Fruit fly (Drosophila melanogaster) Kc167 (cell line): Measurements from ENCODE around the gene Prp4k.

Source experiments
- Myc ChIP-seq: fragments of >200 bp; optimal IDR thresholded peaks from 2 replicates; lab custom pipeline; 2017; ENCODE audit warnings: missing external identifiers
- Sin3A ChIP-seq: fragments of >200 bp; optimal IDR thresholded peaks from 2 replicates; lab custom pipeline; 2018; ENCODE audit warnings: missing external identifiers
- h ChIP-seq: fragments of >200 bp; optimal IDR thresholded peaks from 3 replicates; lab custom pipeline; 2018; ENCODE audit warnings: missing external identifiers
- insv ChIP-seq: fragments of >200 bp; optimal IDR thresholded peaks from 3 replicates; lab custom pipeline; 2018; ENCODE audit warnings: missing external identifiers
- psq ChIP-seq: fragments of >200 bp; optimal IDR thresholded peaks from 2 replicates; lab custom pipeline; 2017; ENCODE audit warnings: missing external identifiers
- ttk ChIP-seq: sonication (Bioruptor generic); optimal IDR thresholded peaks from 2 replicates; lab custom pipeline; 2017; ENCODE audit warnings: missing external identifiers

Gene Prp4k

DNA sequence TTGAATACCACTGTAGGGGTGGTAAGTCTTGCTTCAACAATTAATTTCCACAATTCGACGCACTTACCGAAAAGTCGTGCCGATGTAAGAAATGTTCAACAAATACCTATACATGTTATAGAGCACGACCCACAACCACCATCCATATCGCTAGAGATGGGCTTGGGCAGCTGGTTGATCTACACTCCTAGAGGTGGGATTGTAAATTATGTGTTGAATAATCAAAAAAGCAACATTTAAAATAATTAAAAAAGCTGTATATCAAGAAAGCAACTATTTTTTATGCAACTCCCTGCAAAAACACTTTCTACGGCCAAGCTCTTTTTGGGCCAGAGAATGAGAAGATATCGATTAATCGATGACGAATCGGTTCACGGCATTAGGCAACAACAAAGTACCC, 27.0 kb downstream of the Prp4k start, which contains the start of the genes CG34140, Mkp and Mtch:
CG34140 (minus strand) TSS at position 174 of the 400 bp plus-strand sequence.
Mkp (minus strand) TSS at position 290 of the 400 bp plus-strand sequence.
Mtch (plus strand) TSS at position 376 of the 400 bp plus-strand sequence.
- TF ChIP-seq h (lab: Kevin White, UChicago) = no peak
- TF ChIP-seq Myc (lab: Kevin White, UChicago) = no peak
- TF ChIP-seq Sin3A (lab: Kevin White, UChicago) = no peak
- no peak for TF ChIP-seq insv (lab: Kevin White, UChicago)
- no peak for TF ChIP-seq psq (lab: Kevin White, UChicago)
- no peak for TF ChIP-seq ttk

dm6 chr3L:180262-180543, 31.1 kb downstream of the Prp4k start:
- TF ChIP-seq Sin3A (lab: Kevin White, UChicago) (no peak), psq (lab: Kevin White, UChicago) (no peak), ttk (no peak), h (lab: Kevin White, UChicago) (no peak), insv (lab: Kevin White, UChicago) (no peak), Myc (lab: Kevin White, UChicago) (no peak)

DNA sequence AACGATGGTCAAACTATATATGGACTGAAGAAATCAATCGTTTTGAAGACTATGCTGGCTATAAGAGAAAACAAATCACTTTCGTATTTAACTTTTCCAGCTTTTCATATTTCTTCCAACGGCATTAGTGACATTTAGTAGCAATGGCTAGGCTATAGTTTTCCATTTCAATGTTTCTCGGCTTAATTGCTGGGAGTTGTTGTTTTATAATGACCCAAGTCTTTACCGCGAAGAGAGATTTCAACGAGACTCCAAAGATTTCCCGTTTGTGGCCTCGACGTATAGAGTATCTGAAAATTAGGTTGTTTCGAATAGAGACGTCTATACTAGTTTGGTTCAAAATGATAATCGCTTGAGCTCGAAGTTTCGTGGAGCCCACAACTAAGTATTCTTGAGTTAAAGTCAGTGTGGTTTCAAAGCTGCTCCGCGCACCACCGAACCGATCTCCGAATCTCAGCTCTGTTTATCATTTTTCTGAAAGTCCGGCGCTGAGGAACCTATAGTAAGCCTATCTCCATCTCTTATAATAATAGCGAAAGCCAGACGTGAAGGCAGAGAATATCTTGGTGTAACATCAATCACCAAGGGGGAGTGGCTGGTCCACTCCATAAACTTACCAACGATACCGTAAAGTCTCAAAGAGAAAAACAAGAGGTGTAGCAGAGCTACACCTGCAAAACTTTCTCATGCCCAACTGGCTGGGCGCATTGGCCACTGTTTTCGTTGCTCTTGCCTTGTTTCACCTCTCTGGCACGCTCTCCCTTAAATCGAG, 31.6 kb downstream of the Prp4k start, which contains the start of gene CG13875:
CG13875 (plus strand) TSS at position 434 of the 772 bp plus-strand sequence.
- TF ChIP-seq insv (lab: Kevin White, UChicago) (no peak), h (lab: Kevin White, UChicago) (no peak), psq (lab: Kevin White, UChicago) (no peak), Myc (lab: Kevin White, UChicago) (no peak), ttk (no peak), Sin3A (lab: Kevin White, UChicago) (no peak)

DNA sequence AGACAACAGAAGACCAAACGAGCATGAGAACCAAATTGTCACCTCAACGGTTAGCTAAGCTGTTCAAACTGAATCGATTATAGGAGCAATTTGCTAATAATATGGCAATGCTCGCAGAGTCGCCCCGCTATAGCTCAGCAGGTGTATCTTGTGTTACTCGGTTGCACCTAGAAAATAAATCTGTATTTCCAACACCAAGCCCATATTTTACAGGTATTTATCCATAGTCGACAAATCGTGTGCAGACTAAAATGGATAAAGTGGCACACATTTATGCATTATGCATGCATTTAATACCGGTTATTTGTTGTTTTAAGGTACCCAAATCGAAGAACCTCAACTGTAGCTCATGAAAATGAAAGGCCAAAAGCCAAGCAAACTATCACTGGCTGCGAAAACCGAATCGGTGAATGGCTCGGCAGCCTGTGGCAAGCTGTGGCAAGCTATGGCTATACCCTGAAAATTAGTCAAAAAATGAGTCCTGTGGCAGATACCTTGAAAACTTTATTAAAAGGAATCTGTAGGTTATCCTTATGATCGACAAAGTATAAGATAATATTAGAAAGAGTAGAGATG, 32.3 kb downstream of the Prp4k start, which contains the start of gene Vdup1:
Vdup1 (minus strand) TSS at position 51 of the 576 bp plus-strand sequence.
- no peak for TF ChIP-seq ttk
- no peak for TF ChIP-seq Myc (lab: Kevin White, UChicago)
- no peak for TF ChIP-seq insv (lab: Kevin White, UChicago)
- no peak for TF ChIP-seq Sin3A (lab: Kevin White, UChicago)
- no peak for TF ChIP-seq h (lab: Kevin White, UChicago)
- TF ChIP-seq psq (lab: Kevin White, UChicago) = no peak

dm6 chr3L:178445-178844, 32.8 kb downstream of the Prp4k start:
- TF ChIP-seq ttk = no peak
- no peak for TF ChIP-seq Myc (lab: Kevin White, UChicago)
- no peak for TF ChIP-seq Sin3A (lab: Kevin White, UChicago)
- TF ChIP-seq insv (lab: Kevin White, UChicago) = no peak
- no peak for TF ChIP-seq psq (lab: Kevin White, UChicago)
- TF ChIP-seq h (lab: Kevin White, UChicago) = no peak

DNA sequence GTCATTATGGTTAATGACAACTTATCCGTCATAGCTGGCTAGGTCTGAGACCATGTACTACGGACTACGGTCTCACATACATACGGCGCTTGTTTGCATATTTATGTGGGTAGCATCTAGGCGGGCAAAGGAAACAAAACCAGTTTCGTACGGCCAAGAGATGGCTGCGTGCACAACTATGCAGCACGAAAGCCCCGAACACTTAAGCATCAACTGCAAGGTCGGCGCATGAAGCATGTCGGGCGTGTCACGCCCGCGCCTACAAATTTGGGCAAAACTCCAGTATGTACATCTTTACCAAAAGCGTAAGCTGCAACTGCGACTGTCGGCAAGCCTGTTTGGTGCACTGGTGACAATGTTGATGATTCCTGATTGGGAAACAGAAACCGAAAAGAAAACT, 33.3 kb downstream of the Prp4k start:
- TF ChIP-seq Myc (lab: Kevin White, UChicago) (no peak), insv (lab: Kevin White, UChicago) (no peak), psq (lab: Kevin White, UChicago) (no peak), ttk (no peak), h (lab: Kevin White, UChicago) (no peak), Sin3A (lab: Kevin White, UChicago) (no peak)

dm6 chr3L:175949-176348, 35.3 kb downstream of the Prp4k start, which contains the start of gene CG7049:
CG7049 (minus strand) TSS chr3L:176228.
- no peak for TF ChIP-seq insv (lab: Kevin White, UChicago)
- TF ChIP-seq Myc (lab: Kevin White, UChicago) = no peak
- no peak for TF ChIP-seq ttk
- TF ChIP-seq h (lab: Kevin White, UChicago) = no peak
- TF ChIP-seq Sin3A (lab: Kevin White, UChicago) = no peak
- TF ChIP-seq psq (lab: Kevin White, UChicago) = no peak

dm6 chr3L:174501-174900, 36.8 kb downstream of the Prp4k start:
- TF ChIP-seq insv (lab: Kevin White, UChicago) (no peak), ttk (no peak), psq (lab: Kevin White, UChicago) (no peak), Myc (lab: Kevin White, UChicago) (no peak), Sin3A (lab: Kevin White, UChicago) (no peak), h (lab: Kevin White, UChicago) (no peak)

dm6 chr3L:171729-172128, 39.5 kb downstream of the Prp4k start:
- TF ChIP-seq insv (lab: Kevin White, UChicago) = no peak

- no peak for TF ChIP-seq Myc (lab: Kevin White, UChicago)
- no peak for TF ChIP-seq h (lab: Kevin White, UChicago)
- TF ChIP-seq psq (lab: Kevin White, UChicago) = no peak
- no peak for TF ChIP-seq Sin3A (lab: Kevin White, UChicago)
- no peak for TF ChIP-seq ttk
- no peak for TF ChIP-seq insv (lab: Kevin White, UChicago)
Measured at dm6 chr3L:166789-167132, 44.5 kb downstream of the Prp4k start.

DNA sequence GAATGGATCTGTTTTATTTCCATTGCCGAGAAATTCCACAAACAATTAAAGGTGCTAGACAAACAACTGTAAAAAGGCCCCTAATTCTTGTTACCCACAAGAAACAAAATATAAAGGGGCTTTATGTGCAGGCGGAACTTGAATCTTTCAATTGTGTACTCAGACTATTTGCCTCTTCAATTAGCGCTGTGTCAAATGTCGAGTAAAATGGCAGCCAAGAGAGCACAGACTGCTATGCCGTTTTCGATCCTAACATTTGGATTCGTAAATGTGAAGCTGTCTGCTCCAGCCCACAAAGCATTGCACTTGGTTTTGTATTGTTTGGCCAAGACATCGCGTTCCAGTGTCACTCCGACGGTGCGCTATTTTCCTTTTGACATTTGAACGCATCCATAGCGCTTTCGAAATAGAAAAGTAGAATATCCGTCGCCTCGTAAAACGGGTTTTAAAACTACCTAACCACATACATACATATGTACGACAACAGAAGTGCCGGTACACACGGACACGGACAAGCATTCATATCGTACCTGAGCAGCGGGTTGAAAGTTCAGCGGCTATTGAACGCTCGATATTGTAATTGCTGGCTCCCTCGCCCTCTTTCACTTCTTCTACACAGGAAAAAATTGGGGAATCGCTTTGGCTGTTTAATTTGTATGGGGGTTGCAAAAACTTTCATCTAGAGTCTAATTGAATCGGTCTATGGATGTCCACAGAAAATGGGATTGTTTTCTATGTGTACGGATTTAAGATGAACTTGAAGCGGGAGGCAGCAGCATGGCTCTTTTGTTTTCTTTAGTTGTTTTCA, 45.1 kb downstream of the Prp4k start:
- no peak for TF ChIP-seq psq (lab: Kevin White, UChicago)
- TF ChIP-seq insv (lab: Kevin White, UChicago) = no peak
- no peak for TF ChIP-seq h (lab: Kevin White, UChicago)
- TF ChIP-seq Sin3A (lab: Kevin White, UChicago) = no peak
- TF ChIP-seq ttk = no peak
- TF ChIP-seq Myc (lab: Kevin White, UChicago) = no peak
